Worm (Caenorhabditis elegans) whole organism, L3 larva: ENCODE measurements around the gene C28H8.5.

Experiments used
- R02D3.7 ChIP-seq: fragments of 150-350 bp; optimal IDR thresholded peaks from 2 replicates; lab custom pipeline; 2014; ENCODE audit warnings: missing biosample characterization, missing genetic modification characterization
- ZK546.5 ChIP-seq: sonication (generic microtip); optimal IDR thresholded peaks from 2 replicates; lab custom pipeline; 2017; ENCODE audit warnings: missing biosample characterization, missing genetic modification characterization
- aly-2 ChIP-seq: fragments of 150-350 bp; optimal IDR thresholded peaks from 2 replicates; lab custom pipeline; 2014; ENCODE audit warnings: missing biosample characterization, missing genetic modification characterization
- ama-1 ChIP-seq: fragments of 150-350 bp; optimal IDR thresholded peaks from 2 replicates; lab custom pipeline; 2018
- ceh-16 ChIP-seq: sonication (generic microtip); optimal IDR thresholded peaks from 2 replicates; lab custom pipeline; 2017; ENCODE audit warnings: missing biosample characterization, missing genetic modification characterization
- ceh-28 ChIP-seq: fragments of 150-350 bp; optimal IDR thresholded peaks from 2 replicates; lab custom pipeline; 2014; ENCODE audit warnings: missing biosample characterization, missing genetic modification reagents, missing genetic modification characterization
- ceh-82 ChIP-seq: fragments of 150-350 bp; optimal IDR thresholded peaks from 2 replicates; lab custom pipeline; 2014; ENCODE audit warnings: missing biosample characterization, missing genetic modification characterization
- ceh-9 ChIP-seq: sonication (generic microtip); optimal IDR thresholded peaks from 2 replicates; lab custom pipeline; 2018; ENCODE audit warnings: missing biosample characterization, missing genetic modification characterization
- daf-12 ChIP-seq: fragments of 150-350 bp; optimal IDR thresholded peaks from 2 replicates; lab custom pipeline; 2014; ENCODE audit warnings: missing biosample characterization, missing genetic modification reagents, missing genetic modification characterization
- egl-5 ChIP-seq: fragments of 150-350 bp; optimal IDR thresholded peaks from 2 replicates; lab custom pipeline; 2017; ENCODE audit warnings: missing biosample characterization, missing genetic modification reagents, missing genetic modification characterization, inconsistent platforms
- elt-2 ChIP-seq: sonication (generic microtip); optimal IDR thresholded peaks from 2 replicates; lab custom pipeline; 2016; ENCODE audit warnings: missing genetic modification reagents, mild to moderate bottlenecking, missing genetic modification characterization, missing compliant biosample characterization
- elt-3 ChIP-seq, 3 experiments: fragments of 150-350 bp in 1 of 3; sonication (generic microtip) in 2 of 3; optimal IDR thresholded peaks; 2 replicates in 2 of 3; 4 replicates in 1 of 3; lab custom pipeline; 2014 to 2017; ENCODE audit warnings: missing biosample characterization in 3 of 3, missing genetic modification characterization in 3 of 3
- fkh-2 ChIP-seq: fragments of 150-350 bp; optimal IDR thresholded peaks from 2 replicates; lab custom pipeline; 2014; ENCODE audit warnings: missing biosample characterization, missing genetic modification reagents, missing genetic modification characterization
- fos-1 ChIP-seq: fragments of 150-350 bp; optimal IDR thresholded peaks from 2 replicates; lab custom pipeline; 2014; ENCODE audit warnings: missing biosample characterization, missing genetic modification characterization
- hmg-11 ChIP-seq: sonication (generic microtip); optimal IDR thresholded peaks from 2 replicates; lab custom pipeline; 2016; ENCODE audit warnings: missing genetic modification characterization, missing compliant biosample characterization
- jun-1 ChIP-seq: fragments of 150-350 bp; optimal IDR thresholded peaks from 2 replicates; lab custom pipeline; 2014; ENCODE audit warnings: missing biosample characterization, missing genetic modification reagents, missing genetic modification characterization
- lin-15B ChIP-seq: fragments of 150-350 bp; optimal IDR thresholded peaks from 2 replicates; lab custom pipeline; 2014; ENCODE audit warnings: missing biosample characterization, missing genetic modification characterization
- lin-39 ChIP-seq: fragments of 150-350 bp; optimal IDR thresholded peaks from 2 replicates; lab custom pipeline; 2018; ENCODE audit warnings: missing biosample characterization, missing genetic modification reagents, missing genetic modification characterization
- lsy-12 ChIP-seq: sonication (generic microtip); optimal IDR thresholded peaks from 2 replicates; lab custom pipeline; 2016; ENCODE audit warnings: mild to moderate bottlenecking, missing genetic modification characterization, missing compliant biosample characterization
- mdl-1 ChIP-seq: fragments of 150-350 bp; optimal IDR thresholded peaks from 2 replicates; lab custom pipeline; 2014; ENCODE audit warnings: missing biosample characterization, missing genetic modification characterization
- mml-1 ChIP-seq: fragments of 150-350 bp; sonication (generic microtip); optimal IDR thresholded peaks from 3 replicates; lab custom pipeline; 2014; ENCODE audit warnings: missing biosample characterization, missing genetic modification characterization
- nfya-1 ChIP-seq: sonication (generic microtip); optimal IDR thresholded peaks from 2 replicates; lab custom pipeline; 2017; ENCODE audit warnings: missing genetic modification characterization, mild to moderate bottlenecking, missing compliant biosample characterization, antibody characterized with exemption, moderate library complexity; ENCODE audit not compliant: insufficient read depth
- nhr-11 ChIP-seq: fragments of 150-350 bp; optimal IDR thresholded peaks from 2 replicates; lab custom pipeline; 2014; ENCODE audit warnings: missing biosample characterization, missing genetic modification characterization
- nhr-12 ChIP-seq: fragments of 150-350 bp; optimal IDR thresholded peaks from 2 replicates; lab custom pipeline; 2014; ENCODE audit warnings: missing biosample characterization, missing genetic modification characterization
- nhr-23 ChIP-seq: fragments of 150-350 bp; optimal IDR thresholded peaks from 2 replicates; lab custom pipeline; 2014; ENCODE audit warnings: missing biosample characterization, missing genetic modification reagents, missing genetic modification characterization
- nhr-237 ChIP-seq: fragments of 150-350 bp; optimal IDR thresholded peaks from 2 replicates; lab custom pipeline; 2014; ENCODE audit warnings: missing biosample characterization, missing genetic modification characterization
- nhr-28 ChIP-seq: fragments of 150-350 bp; optimal IDR thresholded peaks from 2 replicates; lab custom pipeline; 2014; ENCODE audit warnings: missing biosample characterization, missing genetic modification characterization
- nhr-43 ChIP-seq: sonication (generic microtip); optimal IDR thresholded peaks from 2 replicates; lab custom pipeline; 2016; ENCODE audit warnings: mild to moderate bottlenecking, missing genetic modification characterization, missing compliant biosample characterization; ENCODE audit not compliant: poor library complexity, severe bottlenecking
- nhr-67 ChIP-seq: fragments of 150-350 bp; optimal IDR thresholded peaks from 2 replicates; lab custom pipeline; 2014; ENCODE audit warnings: missing biosample characterization, missing genetic modification characterization
- nhr-77 ChIP-seq: fragments of 150-350 bp; optimal IDR thresholded peaks from 2 replicates; lab custom pipeline; 2014; ENCODE audit warnings: missing biosample characterization, missing genetic modification characterization
- pha-4 ChIP-seq: fragments of 150-350 bp; optimal IDR thresholded peaks from 2 replicates; lab custom pipeline; 2014; ENCODE audit warnings: missing biosample characterization, missing genetic modification reagents, missing genetic modification characterization
- pqm-1 ChIP-seq: fragments of 150-350 bp; optimal IDR thresholded peaks from 2 replicates; lab custom pipeline; 2017; ENCODE audit warnings: missing biosample characterization, missing genetic modification characterization, inconsistent platforms
- sea-2 ChIP-seq: fragments of 150-350 bp; sonication (generic microtip); optimal IDR thresholded peaks from 4 replicates; lab custom pipeline; 2014; ENCODE audit warnings: missing biosample characterization, missing genetic modification reagents, missing genetic modification characterization
- skn-1 ChIP-seq: fragments of 150-350 bp; optimal IDR thresholded peaks from 2 replicates; lab custom pipeline; 2014; ENCODE audit warnings: missing biosample characterization, missing genetic modification characterization
- snpc-4 ChIP-seq: fragments of 150-350 bp; optimal IDR thresholded peaks from 2 replicates; lab custom pipeline; 2014; ENCODE audit warnings: missing biosample characterization, missing genetic modification characterization
- tbx-2 ChIP-seq: sonication (generic microtip); optimal IDR thresholded peaks from 2 replicates; lab custom pipeline; 2016; ENCODE audit warnings: mild to moderate bottlenecking, missing genetic modification characterization, missing compliant biosample characterization
- unc-62 ChIP-seq: fragments of 150-350 bp; sonication (generic microtip); optimal IDR thresholded peaks from 4 replicates; lab custom pipeline; 2014; ENCODE audit warnings: missing biosample characterization, missing genetic modification reagents, missing genetic modification characterization
- zag-1 ChIP-seq: fragments of 150-350 bp; optimal IDR thresholded peaks from 2 replicates; lab custom pipeline; 2014; ENCODE audit warnings: missing biosample characterization, missing genetic modification characterization
- ztf-11 ChIP-seq: fragments of 150-350 bp; optimal IDR thresholded peaks from 2 replicates; lab custom pipeline; 2014; ENCODE audit warnings: missing biosample characterization, missing genetic modification characterization
- ztf-4 ChIP-seq: fragments of 150-350 bp; optimal IDR thresholded peaks from 2 replicates; lab custom pipeline; 2014; ENCODE audit warnings: missing biosample characterization, missing genetic modification characterization

The C28H8.5 gene

DNA sequence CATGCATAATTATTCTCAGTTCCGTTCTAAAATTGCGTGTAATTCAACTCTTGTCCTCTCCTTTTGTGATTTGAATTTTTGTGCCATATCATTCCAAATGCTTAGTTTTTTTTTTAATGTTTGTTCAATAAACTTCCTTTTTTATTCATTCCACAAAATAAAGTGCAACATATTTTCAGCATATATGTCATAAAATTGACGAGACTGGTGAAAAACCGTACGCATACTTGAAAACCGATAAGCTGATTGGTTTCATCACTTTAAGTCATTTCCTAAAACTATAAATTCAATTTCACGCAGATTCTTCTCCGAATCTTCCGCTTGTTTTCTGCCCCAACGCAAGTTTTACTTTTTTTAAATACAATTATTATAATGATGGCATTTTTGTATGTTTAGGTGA lies 25.1 kb upstream of the C28H8.5 start, which contains the start of gene dpf-4:
TSS of gene dpf-4 (plus strand) at position 301 of the 400 bp plus-strand sequence.
- TF ChIP-seq ztf-4 (tag; lab: Kevin White, UChicago) (peak; percentile 10), lin-15B (tag; lab: Kevin White, UChicago) (no peak)

DNA sequence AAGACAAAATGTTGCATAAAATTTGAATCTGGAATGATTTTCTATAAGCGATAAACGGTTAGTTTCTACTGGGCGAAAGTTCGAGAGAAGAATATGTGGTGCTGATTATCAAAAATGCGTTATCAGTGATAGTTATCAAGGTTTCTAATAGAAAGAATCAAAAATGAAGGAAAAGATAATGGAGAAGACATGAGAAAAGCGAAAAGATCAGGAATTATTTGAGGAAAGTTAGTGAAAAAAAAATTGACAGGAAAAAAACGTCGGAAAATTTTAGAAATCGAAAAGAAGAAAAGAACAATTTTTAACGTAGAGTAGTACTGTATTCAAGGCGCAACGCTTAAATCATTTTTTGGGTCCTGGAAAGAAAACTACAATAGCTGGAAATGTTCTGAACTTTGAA lies 20.3 kb upstream of the C28H8.5 start, which contains the start of gene dnpp-1:
TSS of gene dnpp-1 (minus strand) at position 30 of the 400 bp plus-strand sequence.
- TF ChIP-seq pqm-1 (tag; lab: Kevin White, UChicago) = peak; percentile 61
- no peak for TF ChIP-seq nhr-11 (tag; lab: Kevin White, UChicago)
- no peak for TF ChIP-seq nhr-23 (tag; lab: Kevin White, UChicago)
- peak; percentile 97 for TF ChIP-seq elt-2 (tag; lab: Kevin White, UChicago)
- no peak for TF ChIP-seq unc-62 (GFP tag; lab: Kevin White, UChicago)

DNA sequence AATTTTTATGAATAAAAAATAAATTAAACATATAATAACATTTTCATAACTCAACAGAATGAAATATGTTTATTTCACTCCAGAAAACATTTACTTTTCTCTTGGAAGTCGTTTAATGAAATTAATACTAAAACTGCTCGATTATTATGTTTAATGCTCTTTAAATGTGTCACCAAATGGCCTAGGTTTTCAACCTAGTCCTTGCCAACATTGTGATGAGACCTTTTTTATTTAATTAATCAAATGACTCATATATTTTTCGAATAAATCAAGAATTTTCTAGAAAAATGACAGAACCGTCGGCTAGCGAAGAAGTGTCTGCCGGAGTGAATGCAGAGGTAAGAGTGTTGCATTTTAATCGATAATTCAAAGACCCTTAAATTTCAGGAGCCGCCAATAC lies 19.8 kb upstream of the C28H8.5 start, which contains the start of gene rabn-5:
TSS of gene rabn-5 (plus strand) at position 284 of the 400 bp plus-strand sequence.
- TF ChIP-seq mdl-1 (tag; lab: Kevin White, UChicago) (no peak), pha-4 (tag; lab: Kevin White, UChicago) (peak; percentile 5)

DNA sequence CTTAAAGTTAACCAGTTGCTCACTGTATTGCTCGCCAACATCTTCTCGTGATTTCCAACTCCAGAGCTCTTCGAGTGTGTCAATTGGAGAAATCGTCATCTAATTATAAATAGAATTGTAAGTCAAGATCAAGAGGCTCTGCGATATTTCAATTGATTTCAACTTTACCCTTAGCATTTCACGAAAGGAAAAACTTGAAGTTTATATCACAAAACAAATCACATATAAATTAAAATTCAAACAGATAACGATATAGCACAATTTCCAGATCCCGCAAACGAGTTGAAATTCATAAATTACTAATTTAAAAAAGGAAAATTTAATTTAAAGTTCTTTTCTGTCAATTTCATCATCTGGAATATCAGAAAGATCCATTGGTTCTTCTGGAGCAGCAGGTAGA lies 15.7 kb upstream of the C28H8.5 start, which contains the start of gene eng-1:
TSS of gene eng-1 (minus strand) at position 101 of the 400 bp plus-strand sequence.
- TF ChIP-seq nhr-11 (tag; lab: Kevin White, UChicago) (no peak), tbx-2 (tag; lab: Kevin White, UChicago) (no peak), ztf-4 (tag; lab: Kevin White, UChicago) (no peak), pqm-1 (tag; lab: Kevin White, UChicago) (no peak), elt-2 (tag; lab: Kevin White, UChicago) (no peak), aly-2 (no peak)
- TF ChIP-seq, all 47 proteins: peak for 0

DNA sequence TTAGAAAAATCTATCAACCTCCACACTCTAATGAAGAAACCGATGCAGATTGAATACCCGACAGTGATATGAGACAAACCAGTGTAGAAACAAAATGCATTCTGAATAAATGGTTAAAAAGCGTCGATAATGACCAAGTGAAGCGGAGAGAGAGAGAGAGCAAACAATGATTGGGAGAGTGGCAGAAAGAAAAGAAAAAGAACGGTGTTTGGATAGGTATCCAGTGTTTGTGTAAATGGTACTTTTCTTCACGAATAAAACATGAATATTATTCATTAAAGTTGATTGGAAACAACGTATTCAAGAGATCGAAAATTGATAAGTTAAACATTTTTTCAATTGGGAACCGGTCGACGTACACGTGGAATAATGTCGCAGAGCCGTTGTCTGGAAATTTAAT lies 14.7 kb upstream of the C28H8.5 start, which contains the start of gene F01F1.15:
TSS of gene F01F1.15 (minus strand) at position 101 of the 400 bp plus-strand sequence.
- TF ChIP-seq nhr-67 (tag; lab: Kevin White, UChicago) (no peak), daf-12 (tag; lab: Kevin White, UChicago) (no peak), ceh-9 (tag; lab: Kevin White, UChicago) (no peak), nhr-23 (tag; lab: Kevin White, UChicago) (no peak), tbx-2 (tag; lab: Kevin White, UChicago) (no peak), nfya-1 (tag; lab: Kevin White, UChicago) (no peak), egl-5 (tag; lab: Kevin White, UChicago) (no peak), elt-2 (tag; lab: Kevin White, UChicago) (no peak), pha-4 (tag; lab: Kevin White, UChicago) (peak; percentile 13)
- TF ChIP-seq, all 47 proteins: peak for 1

DNA sequence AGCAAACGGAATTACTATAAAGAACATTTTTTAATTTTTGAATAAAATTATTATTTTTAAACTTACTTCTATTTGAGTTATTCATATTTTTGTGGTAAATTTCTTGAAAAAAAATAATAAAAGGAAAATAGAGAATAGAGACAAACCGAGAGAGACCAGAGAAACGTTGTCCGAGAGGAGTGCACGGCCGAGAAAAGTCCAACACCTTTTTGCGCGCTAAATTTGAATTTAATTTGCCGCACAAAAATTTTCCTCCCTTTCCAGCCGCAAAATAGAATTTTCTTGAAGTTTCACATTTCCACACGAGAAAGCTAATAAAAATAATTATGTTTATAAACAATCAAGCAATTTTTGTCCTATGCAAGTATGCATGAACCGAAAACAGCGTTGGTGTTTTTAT lies 12.3 kb upstream of the C28H8.5 start, which contains the start of the genes F01F1.11 and F01F1.3:
TSS of gene F01F1.11 (minus strand) at position 118 of the 400 bp plus-strand sequence.
TSS of gene F01F1.3 (plus strand) at position 179 of the 400 bp plus-strand sequence.
- TF ChIP-seq nhr-28 (tag; lab: Kevin White, UChicago) (no peak), ceh-82 (tag; lab: Kevin White, UChicago) (no peak), daf-12 (tag; lab: Kevin White, UChicago) (no peak), skn-1 (tag; lab: Kevin White, UChicago) (no peak), zag-1 (no peak), snpc-4 (peak; percentile 32), elt-3 (tag; optimal IDR thresholded peaks at IDR 0.05; lab: Kevin White, UChicago) (no peak), ceh-16 (tag; lab: Kevin White, UChicago) (no peak), nhr-12 (tag; lab: Kevin White, UChicago) (no peak), nhr-237 (tag; lab: Kevin White, UChicago) (no peak), nfya-1 (tag; lab: Kevin White, UChicago) (peak; percentile 80), fkh-2 (no peak), lin-39 (tag; lab: Kevin White, UChicago) (peak; percentile 26), sea-2 (GFP tag; lab: Kevin White, UChicago) (no peak), fos-1 (no peak), nhr-77 (tag; lab: Kevin White, UChicago) (no peak), nhr-43 (peak; percentile 85), egl-5 (tag; lab: Kevin White, UChicago) (no peak), pqm-1 (tag; lab: Kevin White, UChicago) (peak; percentile 28), mdl-1 (tag; lab: Kevin White, UChicago) (no peak), ztf-4 (tag; lab: Kevin White, UChicago) (no peak), ceh-28 (tag; lab: Kevin White, UChicago) (peak; percentile 22), nhr-23 (tag; lab: Kevin White, UChicago) (peak; percentile 84), ZK546.5 (tag; lab: Kevin White, UChicago) (no peak), jun-1 (tag; lab: Kevin White, UChicago) (peak; percentile 3), pha-4 (tag; lab: Kevin White, UChicago) (peak; percentile 91), lsy-12 (tag; lab: Kevin White, UChicago) (peak; percentile 73), elt-2 (tag; lab: Kevin White, UChicago) (peak; percentile 13), tbx-2 (tag; lab: Kevin White, UChicago) (no peak), ztf-11 (tag; lab: Kevin White, UChicago) (no peak), ama-1 (lab: Kevin White, UChicago) (no peak), R02D3.7 (tag; lab: Kevin White, UChicago) (peak; percentile 67), mml-1 (tag; lab: Kevin White, UChicago) (no peak), hmg-11 (tag; lab: Kevin White, UChicago) (peak; percentile 3)
